Fruit fly (Drosophila melanogaster): Measurements from ENCODE around the gene Gdi.

dm6 chr2L:9522766-9523174 is 28.1 kb upstream of the Gdi start:
- TF ChIP-seq h (optimal IDR thresholded peaks at IDR 0.05) (no peak), insv (optimal IDR thresholded peaks at IDR 0.05) (no peak), psq (optimal IDR thresholded peaks at IDR 0.05) (no peak)
